Worm (Caenorhabditis elegans) whole organism, L2 larva: Measurements from ENCODE around the gene M163.1.

Source experiments
- F13H6.1 ChIP-seq: sonication (generic microtip); optimal IDR thresholded peaks from 2 replicates; lab custom pipeline; 2016; ENCODE audit warnings: missing genetic modification characterization, missing compliant biosample characterization
- ama-1 ChIP-seq: fragments of 150-350 bp; optimal IDR thresholded peaks from 2 replicates; lab custom pipeline; 2018; ENCODE audit warnings: inconsistent platforms
- blmp-1 ChIP-seq: sonication (generic microtip); optimal IDR thresholded peaks from 2 replicates; lab custom pipeline; 2017; ENCODE audit warnings: missing genetic modification characterization, mild to moderate bottlenecking, missing compliant biosample characterization, antibody characterized with exemption, moderate library complexity; ENCODE audit not compliant: insufficient read depth
- egl-27 ChIP-seq: sonication (generic microtip); optimal IDR thresholded peaks from 3 replicates; lab custom pipeline; 2017; ENCODE audit warnings: missing biosample characterization, missing genetic modification reagents, missing genetic modification characterization
- fos-1 ChIP-seq: fragments of 150-350 bp; optimal IDR thresholded peaks from 2 replicates; lab custom pipeline; 2014; ENCODE audit warnings: missing biosample characterization, missing genetic modification characterization
- lin-39 ChIP-seq: fragments of 150-350 bp; optimal IDR thresholded peaks from 2 replicates; lab custom pipeline; 2014; ENCODE audit warnings: missing biosample characterization, missing genetic modification reagents, missing genetic modification characterization
- nhr-25 ChIP-seq: fragments of 150-350 bp; sonication (generic microtip); optimal IDR thresholded peaks from 3 replicates; lab custom pipeline; 2014; ENCODE audit warnings: missing biosample characterization, missing genetic modification characterization
- nhr-77 ChIP-seq: fragments of 150-350 bp; optimal IDR thresholded peaks from 2 replicates; lab custom pipeline; 2014; ENCODE audit warnings: missing biosample characterization, missing genetic modification characterization
- peb-1 ChIP-seq: fragments of 150-350 bp; optimal IDR thresholded peaks from 2 replicates; lab custom pipeline; 2014; ENCODE audit warnings: missing biosample characterization, missing genetic modification characterization
- skn-1 ChIP-seq: sonication (generic microtip); optimal IDR thresholded peaks from 2 replicates; lab custom pipeline; 2017; ENCODE audit warnings: missing biosample characterization, missing genetic modification characterization
- snpc-4 ChIP-seq: fragments of 150-350 bp; optimal IDR thresholded peaks from 2 replicates; lab custom pipeline; 2014; ENCODE audit warnings: missing biosample characterization, missing genetic modification characterization
- zag-1 ChIP-seq: fragments of 150-350 bp; optimal IDR thresholded peaks from 2 replicates; lab custom pipeline; 2014; ENCODE audit warnings: missing biosample characterization, missing genetic modification characterization
- ztf-11 ChIP-seq: sonication (generic microtip); optimal IDR thresholded peaks from 2 replicates; lab custom pipeline; 2017; ENCODE audit warnings: missing biosample characterization, missing genetic modification characterization
- ztf-4 ChIP-seq: fragments of 150-350 bp; optimal IDR thresholded peaks from 2 replicates; lab custom pipeline; 2014; ENCODE audit warnings: missing biosample characterization, missing genetic modification characterization

ce11 chrX:14492441-14492840, 11.2 kb downstream of the M163.1 start:
- TF ChIP-seq ztf-11 (tag; lab: Kevin White, UChicago): no peak
- TF ChIP-seq lin-39 (tag; lab: Kevin White, UChicago): no peak
- TF ChIP-seq skn-1 (tag; lab: Kevin White, UChicago): no peak
- no peak for TF ChIP-seq egl-27 (tag; lab: Kevin White, UChicago)
- TF ChIP-seq zag-1 (tag; lab: Kevin White, UChicago): no peak
- TF ChIP-seq nhr-25 (tag; lab: Kevin White, UChicago): no peak
- TF ChIP-seq fos-1: no peak
- TF ChIP-seq F13H6.1 (tag; lab: Kevin White, UChicago): no peak
- TF ChIP-seq nhr-77: no peak
- TF ChIP-seq ztf-4 (tag; lab: Kevin White, UChicago): no peak
- TF ChIP-seq snpc-4: no peak
- TF ChIP-seq blmp-1 (tag; lab: Kevin White, UChicago): no peak
- TF ChIP-seq peb-1 (tag; lab: Kevin White, UChicago): no peak
- TF ChIP-seq ama-1 (lab: Kevin White, UChicago): no peak
